Worm (Caenorhabditis elegans) whole organism, L2 larva: Measurements from ENCODE around the gene frpr-21.

ENCODE experiments used
- R02D3.7 ChIP-seq: fragments of 150-350 bp; optimal IDR thresholded peaks from 2 replicates; lab custom pipeline; 2014; ENCODE audit warnings: missing biosample characterization, missing genetic modification characterization
- fos-1 ChIP-seq: fragments of 150-350 bp; optimal IDR thresholded peaks from 2 replicates; lab custom pipeline; 2014; ENCODE audit warnings: missing biosample characterization, missing genetic modification characterization
- lin-13 ChIP-seq: fragments of 150-350 bp; optimal IDR thresholded peaks from 2 replicates; lab custom pipeline; 2014; ENCODE audit warnings: missing biosample characterization, missing genetic modification reagents, missing genetic modification characterization
- mdl-1 ChIP-seq, 2 experiments: fragments of 150-350 bp in 1 of 2; sonication (generic microtip) in 1 of 2; optimal IDR thresholded peaks; 2 replicates each; lab custom pipeline; 2017; ENCODE audit warnings: missing biosample characterization in 2 of 2, missing genetic modification characterization in 2 of 2
- nhr-11 ChIP-seq: fragments of 150-350 bp; optimal IDR thresholded peaks from 2 replicates; lab custom pipeline; 2014; ENCODE audit warnings: missing biosample characterization, missing genetic modification characterization
- nhr-23 ChIP-seq: fragments of 150-350 bp; optimal IDR thresholded peaks from 2 replicates; lab custom pipeline; 2014; ENCODE audit warnings: missing biosample characterization, missing genetic modification reagents, missing genetic modification characterization
- nhr-77 ChIP-seq: fragments of 150-350 bp; optimal IDR thresholded peaks from 2 replicates; lab custom pipeline; 2014; ENCODE audit warnings: missing biosample characterization, missing genetic modification characterization
- sma-3 ChIP-seq: sonication (generic microtip); optimal IDR thresholded peaks from 2 replicates; lab custom pipeline; 2016; ENCODE audit warnings: missing genetic modification reagents, missing genetic modification characterization, missing compliant biosample characterization
- zag-1 ChIP-seq: fragments of 150-350 bp; optimal IDR thresholded peaks from 2 replicates; lab custom pipeline; 2014; ENCODE audit warnings: missing biosample characterization, missing genetic modification characterization

DNA sequence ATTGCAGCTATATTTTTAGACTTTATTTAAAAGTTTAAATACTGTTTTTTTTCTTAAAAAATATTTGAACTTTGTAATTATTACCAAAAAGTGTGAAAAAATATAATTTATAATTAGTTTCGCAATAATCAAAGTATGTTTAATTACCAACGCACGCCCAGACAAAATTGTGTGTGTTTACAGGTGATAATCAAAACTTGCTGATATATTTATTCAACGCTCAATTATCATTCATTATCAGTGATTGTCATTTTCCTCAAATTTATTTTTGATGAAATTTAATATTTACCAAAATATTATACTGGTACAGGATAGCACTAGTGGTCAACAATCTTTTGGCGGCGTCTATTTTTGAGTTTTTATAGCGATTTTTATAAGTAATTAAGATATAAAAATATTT lies 48.8 kb downstream of the frpr-21 start:
- TF ChIP-seq R02D3.7 (tag; lab: Kevin White, UChicago) = no peak
- TF ChIP-seq lin-13 (GFP tag; lab: Kevin White, UChicago) = no peak
- TF ChIP-seq sma-3 (GFP tag; lab: Kevin White, UChicago) = no peak
- TF ChIP-seq nhr-11 (tag; lab: Kevin White, UChicago) = no peak
- peak; percentile 14 for TF ChIP-seq fos-1 (tag; lab: Kevin White, UChicago)
- TF ChIP-seq nhr-77 (tag; lab: Kevin White, UChicago) = no peak
- TF ChIP-seq zag-1 (tag; lab: Kevin White, UChicago) = no peak
- no peak for TF ChIP-seq nhr-23 (tag; lab: Kevin White, UChicago)
- TF ChIP-seq mdl-1 (tag; optimal IDR thresholded peaks at IDR 0.05; lab: Kevin White, UChicago) = no peak
